Worm (Caenorhabditis elegans): ENCODE data around the gene sams-1.
"Not testable (repeated sequence)": the region's sequence is repeated elsewhere in the genome, so short reads cannot be mapped to it uniquely, and the experiment has no call there.

Gene sams-1

DNA sequence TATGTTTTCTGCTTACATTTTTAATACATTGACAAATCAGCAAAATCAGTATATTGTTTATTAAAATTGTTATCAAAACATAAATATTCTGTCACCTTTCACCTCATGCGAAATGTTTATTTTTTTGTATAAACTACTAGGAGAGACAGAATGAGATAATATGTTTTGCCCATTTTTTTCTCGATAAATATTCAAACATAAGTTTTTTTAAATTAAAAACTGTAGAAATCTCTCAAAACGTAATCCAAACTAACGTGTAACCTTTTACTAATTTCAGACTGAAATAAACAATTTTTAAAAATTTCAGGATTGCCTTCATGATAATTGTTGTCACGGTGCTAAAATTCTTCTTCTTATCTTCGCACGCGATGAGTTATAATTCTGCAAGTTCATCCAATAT is 8.5 kb upstream of the sams-1 start, which contains the start of gene T08D10.5:
TSS of gene T08D10.5 (plus strand) at position 301 of the 400 bp plus-strand sequence.
- TF ChIP-seq ztf-29 (GFP tag; IDR thresholded peaks at IDR 0.05) = no peak
- TF ChIP-seq ref-1 (GFP tag; conservative IDR thresholded peaks at IDR 0.05) = no peak
- no peak for TF ChIP-seq tab-1 (GFP tag; IDR thresholded peaks at IDR 0.05)
- no peak for TF ChIP-seq flt-1 (GFP tag; IDR thresholded peaks at IDR 0.05)
- no peak for TF ChIP-seq cog-1 (tag; optimal IDR thresholded peaks at IDR 0.05)
- TF ChIP-seq klf-2 (GFP tag; conservative IDR thresholded peaks at IDR 0.05) = no peak

- TF ChIP-seq ztf-23 (GFP tag; IDR thresholded peaks at IDR 0.05) (no peak), med-1 (GFP tag; optimal IDR thresholded peaks at IDR 0.05; ENCODE audit: insufficient read depth) (no peak), cog-1 (tag; optimal IDR thresholded peaks at IDR 0.05) (no peak), T22C8.4 (GFP tag; IDR thresholded peaks at IDR 0.05) (no peak), klf-2 (GFP tag; conservative IDR thresholded peaks at IDR 0.05) (no peak), tab-1 (GFP tag; IDR thresholded peaks at IDR 0.05) (no peak), ref-1 (GFP tag; conservative IDR thresholded peaks at IDR 0.05) (no peak), ztf-29 (GFP tag; IDR thresholded peaks at IDR 0.05) (no peak), flt-1 (GFP tag; IDR thresholded peaks at IDR 0.05) (no peak)
These were observed 5.9 kb upstream of the sams-1 start, which contains the start of gene C49F5.8 for ce11 chrX:11959838-11960237. C49F5.8 (plus strand) TSS chrX:11960138.

- TF ChIP-seq tab-1 (GFP tag; IDR thresholded peaks at IDR 0.05); ztf-29 (GFP tag; IDR thresholded peaks at IDR 0.05); klf-2 (GFP tag; conservative IDR thresholded peaks at IDR 0.05): not testable (repeated sequence)
These were observed 4.7 kb upstream of the sams-1 start, which contains the start of gene C49F5.13 for ce11 chrX:11961103-11961502. C49F5.13 (plus strand) TSS chrX:11961403.

DNA sequence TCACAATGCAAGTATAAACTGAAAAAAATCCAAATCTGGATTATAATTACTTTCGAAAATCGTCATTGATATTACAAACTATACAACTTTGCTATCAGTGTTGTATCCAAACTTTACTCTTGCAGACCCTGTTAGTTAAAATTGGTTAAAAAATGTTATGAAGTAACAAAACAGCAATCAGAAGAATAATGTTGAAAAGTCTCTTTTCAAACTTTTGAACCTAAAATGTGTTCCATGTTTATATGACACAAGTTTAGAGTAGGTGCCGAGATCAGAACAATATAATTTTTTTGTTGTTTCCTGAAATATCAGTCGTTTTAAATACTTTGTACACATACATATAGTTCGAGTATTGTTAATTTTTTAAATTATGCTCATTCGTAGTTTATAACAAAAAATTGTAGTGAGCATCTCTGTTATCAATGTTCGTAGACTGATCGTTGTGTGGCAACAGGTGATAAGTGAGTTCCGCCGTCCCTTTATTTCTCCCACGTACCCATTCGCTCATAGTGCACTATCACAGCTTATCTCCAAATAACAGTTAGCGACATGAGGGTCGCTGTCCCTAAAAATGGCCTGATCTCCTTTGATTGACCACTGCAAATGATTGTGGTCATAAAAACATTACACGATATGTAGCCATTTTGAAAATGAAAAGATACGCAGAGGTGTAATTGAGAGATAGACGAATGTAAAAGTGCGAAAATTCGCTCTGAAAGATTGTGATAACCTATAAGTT is 3.5 kb upstream of the sams-1 start:
- no peak for TF ChIP-seq ztf-29 (GFP tag; IDR thresholded peaks at IDR 0.05)
- TF ChIP-seq T22C8.4 (GFP tag; IDR thresholded peaks at IDR 0.05) = no peak
- no peak for TF ChIP-seq ztf-23 (GFP tag; IDR thresholded peaks at IDR 0.05)

DNA sequence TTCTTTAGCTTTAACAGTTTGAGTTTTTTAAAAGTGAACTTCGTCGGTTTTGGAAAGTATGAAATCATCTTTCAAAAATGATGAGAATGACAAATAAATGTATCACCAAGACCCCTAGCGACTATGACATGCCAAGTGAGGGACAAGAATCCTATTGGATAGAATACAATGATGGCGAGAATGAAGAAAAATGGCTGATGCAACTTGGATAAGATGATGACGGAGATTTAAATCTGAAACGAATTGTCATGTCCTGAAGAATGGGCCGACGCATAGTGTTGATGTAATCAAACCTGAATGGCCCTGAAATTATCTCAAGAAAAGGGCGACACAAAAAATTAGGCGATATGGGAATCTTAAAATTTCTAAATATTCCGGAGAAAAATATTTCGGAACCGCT is 2.1 kb upstream of the sams-1 start:
- TF ChIP-seq klf-2 (GFP tag; conservative IDR thresholded peaks at IDR 0.05) (no peak), flt-1 (GFP tag; IDR thresholded peaks at IDR 0.05) (no peak), T22C8.4 (GFP tag; IDR thresholded peaks at IDR 0.05) (no peak), tab-1 (GFP tag; IDR thresholded peaks at IDR 0.05) (no peak), ref-1 (GFP tag; conservative IDR thresholded peaks at IDR 0.05) (no peak), med-1 (GFP tag; optimal IDR thresholded peaks at IDR 0.05; ENCODE audit: insufficient read depth) (no peak), cog-1 (tag; optimal IDR thresholded peaks at IDR 0.05) (no peak), ztf-23 (GFP tag; IDR thresholded peaks at IDR 0.05) (no peak)

- TF ChIP-seq med-1 (GFP tag; optimal IDR thresholded peaks at IDR 0.05; ENCODE audit: insufficient read depth) (no peak), T22C8.4 (GFP tag; IDR thresholded peaks at IDR 0.05) (no peak), ztf-23 (GFP tag; IDR thresholded peaks at IDR 0.05) (no peak), klf-2 (GFP tag; conservative IDR thresholded peaks at IDR 0.05) (no peak), ztf-29 (GFP tag; IDR thresholded peaks at IDR 0.05) (no peak), cog-1 (tag; optimal IDR thresholded peaks at IDR 0.05) (no peak), flt-1 (GFP tag; IDR thresholded peaks at IDR 0.05) (no peak), tab-1 (GFP tag; IDR thresholded peaks at IDR 0.05) (no peak), ref-1 (GFP tag; conservative IDR thresholded peaks at IDR 0.05) (no peak)
These were observed 1.2 kb upstream of the sams-1 start for ce11 chrX:11964555-11964954.

DNA sequence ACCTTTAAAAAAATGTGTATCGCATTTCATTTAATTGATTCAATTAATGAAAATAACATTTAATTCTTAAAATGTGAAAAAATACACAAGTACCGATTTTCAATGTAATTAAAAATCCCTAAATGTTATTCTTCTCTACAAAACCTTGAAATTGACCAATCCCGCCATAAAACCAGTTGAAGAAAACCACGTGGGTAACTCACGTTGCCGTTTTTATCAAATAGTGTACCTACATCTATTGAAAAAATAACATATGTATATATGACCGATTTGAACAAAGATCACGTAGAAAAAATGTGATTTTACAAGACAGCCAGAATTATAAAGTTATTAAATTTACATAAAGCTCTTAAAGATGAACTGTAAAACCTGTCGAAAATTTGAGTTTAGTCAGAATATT is 599 bp upstream of the sams-1 start:
- no peak for TF ChIP-seq klf-2 (GFP tag; conservative IDR thresholded peaks at IDR 0.05)
- no peak for TF ChIP-seq flt-1 (GFP tag; IDR thresholded peaks at IDR 0.05)
- no peak for TF ChIP-seq med-1 (GFP tag; optimal IDR thresholded peaks at IDR 0.05; ENCODE audit: insufficient read depth)
- TF ChIP-seq T22C8.4 (GFP tag; IDR thresholded peaks at IDR 0.05) = no peak
- TF ChIP-seq ztf-23 (GFP tag; IDR thresholded peaks at IDR 0.05) = no peak
- TF ChIP-seq tab-1 (GFP tag; IDR thresholded peaks at IDR 0.05) = no peak
- TF ChIP-seq cog-1 (tag; optimal IDR thresholded peaks at IDR 0.05) = no peak
- no peak for TF ChIP-seq ref-1 (GFP tag; conservative IDR thresholded peaks at IDR 0.05)
- no peak for TF ChIP-seq ztf-29 (GFP tag; IDR thresholded peaks at IDR 0.05)

ce11 chrX:11967034-11967433 is 1.3 kb downstream of the sams-1 start:
- TF ChIP-seq flt-1 (GFP tag; IDR thresholded peaks at IDR 0.05) (no peak), ref-1 (GFP tag; conservative IDR thresholded peaks at IDR 0.05) (no peak), cog-1 (tag; optimal IDR thresholded peaks at IDR 0.05) (no peak), T22C8.4 (GFP tag; IDR thresholded peaks at IDR 0.05) (no peak), ztf-29 (GFP tag; IDR thresholded peaks at IDR 0.05) (no peak), ztf-23 (GFP tag; IDR thresholded peaks at IDR 0.05) (no peak), med-1 (GFP tag; optimal IDR thresholded peaks at IDR 0.05; ENCODE audit: insufficient read depth) (no peak), klf-2 (GFP tag; conservative IDR thresholded peaks at IDR 0.05) (no peak), tab-1 (GFP tag; IDR thresholded peaks at IDR 0.05) (no peak)

ce11 chrX:11968024-11968598 is 2.3 kb downstream of the sams-1 start:
- no peak for TF ChIP-seq klf-2 (GFP tag; conservative IDR thresholded peaks at IDR 0.05)
- no peak for TF ChIP-seq ref-1 (GFP tag; conservative IDR thresholded peaks at IDR 0.05)
- TF ChIP-seq cog-1 (tag; optimal IDR thresholded peaks at IDR 0.05) = no peak
- no peak for TF ChIP-seq T22C8.4 (GFP tag; IDR thresholded peaks at IDR 0.05)
- TF ChIP-seq ztf-29 (GFP tag; IDR thresholded peaks at IDR 0.05) = no peak
- no peak for TF ChIP-seq tab-1 (GFP tag; IDR thresholded peaks at IDR 0.05)
- TF ChIP-seq flt-1 (GFP tag; IDR thresholded peaks at IDR 0.05) = no peak

DNA sequence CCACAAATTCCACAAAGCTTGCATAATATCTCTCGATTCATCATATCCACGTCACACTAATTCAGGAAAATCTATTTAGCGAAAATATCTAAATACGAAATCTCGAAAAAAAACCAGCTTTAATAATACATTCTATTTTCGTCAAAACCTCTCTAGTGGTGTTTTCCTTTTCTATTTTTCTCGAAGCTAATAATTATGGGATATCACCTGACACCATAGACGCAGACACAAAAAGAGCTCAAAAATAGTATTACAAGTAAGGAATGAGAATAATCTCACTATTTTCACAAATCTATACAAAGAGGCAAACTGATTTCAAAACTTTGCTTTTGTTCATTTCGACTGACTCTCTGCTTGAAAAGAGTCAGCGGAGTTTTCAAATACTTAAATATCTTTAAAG is 3.3 kb downstream of the sams-1 start:
- TF ChIP-seq ztf-29 (GFP tag; IDR thresholded peaks at IDR 0.05) = no peak
- no peak for TF ChIP-seq klf-2 (GFP tag; conservative IDR thresholded peaks at IDR 0.05)
- no peak for TF ChIP-seq ztf-23 (GFP tag; IDR thresholded peaks at IDR 0.05)
- TF ChIP-seq flt-1 (GFP tag; IDR thresholded peaks at IDR 0.05) = no peak
- TF ChIP-seq cog-1 (tag; optimal IDR thresholded peaks at IDR 0.05) = no peak
- TF ChIP-seq ref-1 (GFP tag; conservative IDR thresholded peaks at IDR 0.05) = no peak
- no peak for TF ChIP-seq med-1 (GFP tag; optimal IDR thresholded peaks at IDR 0.05; ENCODE audit: insufficient read depth)
- no peak for TF ChIP-seq tab-1 (GFP tag; IDR thresholded peaks at IDR 0.05)
- TF ChIP-seq T22C8.4 (GFP tag; IDR thresholded peaks at IDR 0.05) = no peak

Measured in whole organism, midembryonic.